Worm (Caenorhabditis elegans) whole organism, L2 larva: ENCODE results near the gene srh-134.

ENCODE experiments used
- R02D3.7 ChIP-seq: fragments of 150-350 bp; optimal IDR thresholded peaks from 2 replicates; lab custom pipeline; 2014; ENCODE audit warnings: missing biosample characterization, missing genetic modification characterization
- ZK546.5 ChIP-seq: sonication (generic microtip); optimal IDR thresholded peaks from 2 replicates; lab custom pipeline; 2017; ENCODE audit warnings: missing biosample characterization, missing genetic modification characterization
- aly-2 ChIP-seq: fragments of 150-350 bp; optimal IDR thresholded peaks from 2 replicates; lab custom pipeline; 2014; ENCODE audit warnings: missing biosample characterization, missing genetic modification characterization
- ama-1 ChIP-seq: fragments of 150-350 bp; optimal IDR thresholded peaks from 2 replicates; lab custom pipeline; 2018; ENCODE audit warnings: inconsistent platforms
- blmp-1 ChIP-seq: sonication (generic microtip); optimal IDR thresholded peaks from 2 replicates; lab custom pipeline; 2017; ENCODE audit warnings: missing genetic modification characterization, mild to moderate bottlenecking, missing compliant biosample characterization, antibody characterized with exemption, moderate library complexity; ENCODE audit not compliant: insufficient read depth
- ceh-16 ChIP-seq: fragments of 150-350 bp; optimal IDR thresholded peaks from 2 replicates; lab custom pipeline; 2014; ENCODE audit warnings: missing biosample characterization, missing genetic modification characterization
- mab-5 ChIP-seq: fragments of 150-350 bp; optimal IDR thresholded peaks from 2 replicates; lab custom pipeline; 2014; ENCODE audit warnings: missing biosample characterization, missing genetic modification characterization
- nhr-23 ChIP-seq: fragments of 150-350 bp; optimal IDR thresholded peaks from 2 replicates; lab custom pipeline; 2014; ENCODE audit warnings: missing biosample characterization, missing genetic modification reagents, missing genetic modification characterization
- nhr-237 ChIP-seq: fragments of 150-350 bp; optimal IDR thresholded peaks from 2 replicates; lab custom pipeline; 2014; ENCODE audit warnings: missing biosample characterization, missing genetic modification characterization
- nhr-77 ChIP-seq: fragments of 150-350 bp; optimal IDR thresholded peaks from 2 replicates; lab custom pipeline; 2014; ENCODE audit warnings: missing biosample characterization, missing genetic modification characterization
- peb-1 ChIP-seq: fragments of 150-350 bp; optimal IDR thresholded peaks from 2 replicates; lab custom pipeline; 2014; ENCODE audit warnings: missing biosample characterization, missing genetic modification characterization
- ztf-11 ChIP-seq: sonication (generic microtip); optimal IDR thresholded peaks from 2 replicates; lab custom pipeline; 2017; ENCODE audit warnings: missing biosample characterization, missing genetic modification characterization

DNA sequence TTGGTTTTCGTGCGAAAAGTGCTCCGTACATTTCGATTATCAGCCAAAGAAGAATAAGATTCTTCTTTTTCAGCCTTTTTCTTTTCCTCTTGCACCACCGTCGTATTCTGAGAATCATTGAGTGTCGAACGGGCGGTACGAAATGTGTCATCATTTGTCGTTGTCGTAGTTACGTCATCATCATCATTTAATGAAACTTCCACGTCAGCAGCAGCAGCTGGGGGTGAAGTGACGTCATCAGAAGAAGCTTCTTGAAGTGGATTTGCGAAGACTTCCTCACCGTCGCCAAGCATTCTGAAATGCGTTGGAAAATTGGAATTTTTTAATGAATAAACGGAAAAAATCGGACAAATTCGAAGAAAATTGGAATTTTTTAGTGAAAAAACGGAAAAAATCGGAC is 37.3 kb downstream of the srh-134 start, which contains the start of gene snx-6:
- TF ChIP-seq ZK546.5 (tag; lab: Kevin White, UChicago) (no peak), mab-5 (tag; lab: Kevin White, UChicago) (no peak), R02D3.7 (tag; lab: Kevin White, UChicago) (no peak), peb-1 (tag; lab: Kevin White, UChicago) (no peak), ama-1 (no peak), nhr-77 (tag; lab: Kevin White, UChicago) (no peak), blmp-1 (no peak), ztf-11 (tag; lab: Kevin White, UChicago) (no peak), aly-2 (tag; lab: Kevin White, UChicago) (no peak), ceh-16 (tag; lab: Kevin White, UChicago) (no peak), nhr-23 (tag; lab: Kevin White, UChicago) (no peak), nhr-237 (tag; lab: Kevin White, UChicago) (no peak)
